Worm (Caenorhabditis elegans) whole organism, L1 larva: ENCODE measurements around the gene enol-1.

Experiments used
- aha-1 ChIP-seq: fragments of 150-350 bp; optimal IDR thresholded peaks from 2 replicates; lab custom pipeline; 2014; ENCODE audit warnings: missing biosample characterization, missing genetic modification characterization
- ceh-82 ChIP-seq, 3 experiments: fragments of 150-350 bp in 1 of 3; sonication (generic microtip) in 2 of 3; optimal IDR thresholded peaks; 2 replicates each; lab custom pipeline; 2014 to 2017; ENCODE audit warnings: missing biosample characterization in 3 of 3, missing genetic modification characterization in 3 of 3
- elt-3 ChIP-seq, 6 experiments: fragments of 150-350 bp in 1 of 6; sonication (generic microtip); optimal IDR thresholded peaks; 2 replicates each; lab custom pipeline; 2017 to 2018; ENCODE audit warnings: missing biosample characterization in 6 of 6, missing genetic modification characterization in 6 of 6, inconsistent platforms in 1 of 6
- nhr-237 ChIP-seq: fragments of 150-350 bp; optimal IDR thresholded peaks from 2 replicates; lab custom pipeline; 2014; ENCODE audit warnings: missing biosample characterization, missing genetic modification characterization

- TF ChIP-seq nhr-237 (tag; lab: Kevin White, UChicago), result no peak
- TF ChIP-seq ceh-82 (tag; optimal IDR thresholded peaks at IDR 0.05; lab: Kevin White, UChicago), result no peak
- no peak for TF ChIP-seq aha-1 (tag; lab: Kevin White, UChicago)
- no peak for TF ChIP-seq elt-3 (tag; optimal IDR thresholded peaks at IDR 0.05; lab: Kevin White, UChicago)
These were observed 22.9 kb downstream of the enol-1 start for ce11 chrII:8953703-8954102.
